Worm (Caenorhabditis elegans) whole organism, midembryonic: Measurements from ENCODE around the gene Y59E1A.4.

Source experiments
- T22C8.4 ChIP-seq: fragments of 200-800 bp; sonication (Bioruptor generic); IDR thresholded peaks from 2 replicates; pipeline ENCODE4 v1.3.6; 2022; ENCODE audit warnings: missing genetic modification characterization, missing compliant biosample characterization
- cog-1 ChIP-seq: sonication (generic microtip); optimal IDR thresholded peaks from 2 replicates; lab custom pipeline; 2016; ENCODE audit warnings: missing genetic modification characterization, missing compliant biosample characterization
- flt-1 ChIP-seq: fragments of 200-800 bp; sonication (Bioruptor generic); IDR thresholded peaks from 2 replicates; pipeline ENCODE4 v1.3.6; 2022; ENCODE audit warnings: missing genetic modification characterization, missing compliant biosample characterization
- klf-2 ChIP-seq: fragments of 200-800 bp; sonication (Bioruptor generic); conservative IDR thresholded peaks from 2 replicates; pipeline ENCODE4 v1.3.6; 2022; ENCODE audit warnings: missing genetic modification reagents, missing genetic modification characterization, missing compliant biosample characterization
- med-1 ChIP-seq: sonication (generic microtip); optimal IDR thresholded peaks from 2 replicates; lab custom pipeline; 2017; ENCODE audit warnings: missing genetic modification characterization, mild to moderate bottlenecking, missing compliant biosample characterization, antibody characterized with exemption, missing genetic modification reagents; ENCODE audit not compliant: insufficient read depth
- ref-1 ChIP-seq: fragments of 200-800 bp; sonication (Bioruptor generic); conservative IDR thresholded peaks from 2 replicates; pipeline ENCODE4 v1.3.6; 2022; ENCODE audit warnings: missing genetic modification reagents, missing genetic modification characterization, missing compliant biosample characterization
- tab-1 ChIP-seq: fragments of 200-800 bp; sonication (Bioruptor generic); IDR thresholded peaks from 2 replicates; pipeline ENCODE4 v1.3.6; 2022; ENCODE audit warnings: missing genetic modification characterization, missing compliant biosample characterization
- ztf-23 ChIP-seq: fragments of 200-800 bp; sonication (Bioruptor generic); IDR thresholded peaks from 2 replicates; pipeline ENCODE4 v1.3.6; 2022; ENCODE audit warnings: missing genetic modification reagents, missing genetic modification characterization, missing compliant biosample characterization
- ztf-29 ChIP-seq: fragments of 200-800 bp; sonication (Bioruptor generic); IDR thresholded peaks from 2 replicates; pipeline ENCODE4 v1.3.6; 2022; ENCODE audit warnings: missing genetic modification reagents, missing genetic modification characterization, missing compliant biosample characterization

Y59E1A.4 gene

ce11 chrX:1922294-1922693 is 17.5 kb downstream of the Y59E1A.4 start, which contains the start of gene ZC53.22:
Gene ZC53.22 (minus strand): TSS chrX:1922394.
- TF ChIP-seq ref-1 (GFP tag; lab: Robert Waterston, UW) (no peak), ztf-29 (GFP tag; lab: Robert Waterston, UW) (no peak), T22C8.4 (GFP tag; lab: Robert Waterston, UW) (no peak), klf-2 (no peak), ztf-23 (GFP tag; lab: Robert Waterston, UW) (no peak), med-1 (GFP tag; lab: Kevin White, UChicago) (no peak)

DNA sequence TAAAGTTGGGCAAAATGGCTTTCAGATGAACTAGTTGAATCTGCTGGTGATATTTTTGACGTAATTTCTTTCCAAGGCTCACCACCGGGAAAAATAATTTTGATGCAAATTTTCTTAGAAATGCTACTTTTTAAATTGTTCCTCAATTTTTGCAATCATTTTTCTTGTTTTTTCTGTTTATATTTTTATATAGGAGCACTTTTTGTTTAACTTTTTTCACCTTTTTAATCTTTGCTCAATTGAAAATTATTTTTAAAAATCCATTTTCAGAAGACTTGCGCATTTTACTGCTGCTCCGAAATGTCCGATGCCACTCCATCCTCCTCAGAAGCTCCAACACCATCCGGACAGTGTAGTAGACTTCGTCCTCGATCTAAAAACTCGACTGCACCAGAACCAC is 22.6 kb downstream of the Y59E1A.4 start, which contains the start of gene dot-1.5:
TSS of gene dot-1.5 (plus strand) at position 301 of the 400 bp plus-strand sequence.
- TF ChIP-seq flt-1 (GFP tag; lab: Robert Waterston, UW) (no peak), med-1 (GFP tag; lab: Kevin White, UChicago) (no peak), ztf-29 (GFP tag; lab: Robert Waterston, UW) (no peak), cog-1 (tag; lab: Kevin White, UChicago) (no peak), klf-2 (no peak), ztf-23 (GFP tag; lab: Robert Waterston, UW) (no peak), ref-1 (GFP tag; lab: Robert Waterston, UW) (no peak), T22C8.4 (GFP tag; lab: Robert Waterston, UW) (no peak), tab-1 (GFP tag; lab: Robert Waterston, UW) (no peak)

DNA sequence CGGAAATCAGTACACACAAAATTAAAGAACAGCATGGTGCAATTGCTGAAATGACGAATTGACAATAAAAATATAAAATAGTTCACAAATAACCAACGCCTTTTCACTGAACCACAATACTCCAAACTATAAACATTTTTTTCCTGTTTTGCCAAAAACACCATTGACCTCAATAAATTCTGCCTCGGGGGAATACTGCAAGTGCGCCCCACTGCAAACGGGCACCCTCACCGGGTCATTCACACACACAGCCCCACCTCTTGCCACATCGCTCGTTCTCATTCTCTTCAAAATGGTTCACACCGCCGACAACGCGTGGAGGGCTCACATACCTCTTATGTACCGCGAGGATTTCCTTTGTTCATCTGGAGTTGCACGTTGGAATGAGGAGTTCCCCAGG is 24.8 kb downstream of the Y59E1A.4 start, which contains the start of gene rgs-9:
TSS of gene rgs-9 (plus strand) at position 237 of the 400 bp plus-strand sequence.
- TF ChIP-seq tab-1 (GFP tag; lab: Robert Waterston, UW): no peak
- TF ChIP-seq cog-1 (tag; lab: Kevin White, UChicago): no peak
- TF ChIP-seq ztf-23 (GFP tag; lab: Robert Waterston, UW): no peak
- TF ChIP-seq med-1 (GFP tag; lab: Kevin White, UChicago): no peak
- no peak for TF ChIP-seq flt-1 (GFP tag; lab: Robert Waterston, UW)
- no peak for TF ChIP-seq ref-1 (GFP tag; lab: Robert Waterston, UW)
- TF ChIP-seq ztf-29 (GFP tag; lab: Robert Waterston, UW): no peak
- TF ChIP-seq T22C8.4 (GFP tag; lab: Robert Waterston, UW): no peak
- no peak for TF ChIP-seq klf-2

DNA sequence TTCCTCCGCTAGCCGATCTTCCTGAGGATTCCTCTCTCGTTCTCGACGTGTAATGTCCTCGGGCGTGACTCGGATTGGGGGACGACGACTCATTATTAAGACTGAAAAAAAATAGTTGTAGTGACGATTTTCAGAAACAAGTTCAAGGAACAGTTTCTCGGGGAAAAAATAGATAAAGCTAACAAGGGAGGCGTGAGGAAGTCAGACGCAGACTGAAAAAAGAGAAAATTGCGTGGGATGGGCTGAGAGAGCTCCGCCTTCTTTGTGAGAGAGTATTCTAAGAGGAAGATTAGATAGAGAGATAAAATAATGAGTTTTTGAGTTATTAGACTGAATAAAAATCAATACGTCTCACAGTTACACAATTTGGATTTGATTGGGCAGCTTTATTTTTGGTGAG is 26.5 kb downstream of the Y59E1A.4 start, which contains the start of gene ZC53.1:
TSS of gene ZC53.1 (minus strand) at position 101 of the 400 bp plus-strand sequence.
- TF ChIP-seq tab-1 (GFP tag; lab: Robert Waterston, UW): no peak
- TF ChIP-seq klf-2: no peak
- no peak for TF ChIP-seq med-1 (GFP tag; lab: Kevin White, UChicago)
- no peak for TF ChIP-seq ztf-23 (GFP tag; lab: Robert Waterston, UW)

DNA sequence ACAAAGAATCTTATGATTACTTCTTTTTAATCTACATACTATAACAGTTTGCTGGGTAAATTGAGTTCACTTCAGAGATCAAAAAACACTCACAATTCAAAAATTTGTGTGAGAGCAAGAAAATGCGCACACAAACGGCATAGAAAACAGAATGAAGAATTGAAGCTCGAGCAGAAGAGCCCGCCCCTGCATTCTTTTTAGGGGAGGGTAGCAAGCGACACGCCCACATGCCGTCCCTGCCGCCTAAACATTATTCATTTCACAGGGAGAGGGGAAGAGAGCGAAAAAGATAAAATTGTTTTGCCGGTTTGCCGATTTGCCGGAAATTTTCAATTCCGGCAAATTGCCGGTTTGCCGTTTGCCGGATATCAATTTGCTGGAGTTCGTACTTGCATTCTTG is 30.4 kb downstream of the Y59E1A.4 start:
- TF ChIP-seq med-1 (GFP tag; lab: Kevin White, UChicago) (no peak), ztf-23 (GFP tag; lab: Robert Waterston, UW) (peak; percentile 71), tab-1 (GFP tag; lab: Robert Waterston, UW) (0 out of 2 replicates have a peak, but pooled peaks have one; percentile 48), ztf-29 (GFP tag; lab: Robert Waterston, UW) (no peak; the same call in 1 of the 2 replicates), T22C8.4 (GFP tag; lab: Robert Waterston, UW) (peak; percentile 39; the same call in 1 of the 2 replicates), flt-1 (GFP tag; lab: Robert Waterston, UW) (peak; percentile 8; the same call in 1 of the 2 replicates), klf-2 (no peak)

DNA sequence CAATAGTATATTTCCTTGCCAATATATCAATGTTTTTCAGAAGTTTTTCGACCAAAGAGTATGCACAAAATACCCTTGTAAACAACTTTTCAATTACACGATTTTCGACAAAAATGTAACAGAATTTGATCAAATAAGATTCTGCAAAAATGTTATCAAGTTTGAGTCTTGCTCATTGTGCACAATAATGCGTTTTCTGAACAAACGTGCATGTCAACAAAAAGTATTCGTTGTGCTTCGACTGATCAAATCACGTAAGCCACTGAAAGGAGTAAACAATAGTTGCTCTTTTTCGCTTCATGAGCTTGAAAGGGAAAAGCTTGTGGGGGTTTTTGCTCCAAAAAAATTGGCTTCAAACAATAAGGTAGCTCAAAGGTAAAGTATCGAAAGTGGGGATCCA is 32.8 kb downstream of the Y59E1A.4 start:
- TF ChIP-seq cog-1 (tag; lab: Kevin White, UChicago) (no peak), klf-2 (no peak), flt-1 (GFP tag; lab: Robert Waterston, UW) (no peak), T22C8.4 (GFP tag; lab: Robert Waterston, UW) (no peak), med-1 (GFP tag; lab: Kevin White, UChicago) (no peak)

ce11 chrX:1901480-1901879 is 38.3 kb downstream of the Y59E1A.4 start:
- TF ChIP-seq ztf-23 (GFP tag; lab: Robert Waterston, UW) (no peak), tab-1 (GFP tag; lab: Robert Waterston, UW) (no peak), T22C8.4 (GFP tag; lab: Robert Waterston, UW) (no peak), med-1 (GFP tag; lab: Kevin White, UChicago) (no peak), ref-1 (GFP tag; lab: Robert Waterston, UW) (no peak), ztf-29 (GFP tag; lab: Robert Waterston, UW) (no peak), klf-2 (no peak), flt-1 (GFP tag; lab: Robert Waterston, UW) (no peak), cog-1 (tag; lab: Kevin White, UChicago) (no peak)

- TF ChIP-seq med-1 (GFP tag; lab: Kevin White, UChicago): no peak
- no peak for TF ChIP-seq flt-1 (GFP tag; lab: Robert Waterston, UW)
- no peak for TF ChIP-seq ztf-23 (GFP tag; lab: Robert Waterston, UW)
- no peak for TF ChIP-seq T22C8.4 (GFP tag; lab: Robert Waterston, UW)
- TF ChIP-seq ztf-29 (GFP tag; lab: Robert Waterston, UW): no peak
- TF ChIP-seq cog-1 (tag; lab: Kevin White, UChicago): no peak
- TF ChIP-seq tab-1 (GFP tag; lab: Robert Waterston, UW): no peak
- no peak for TF ChIP-seq ref-1 (GFP tag; lab: Robert Waterston, UW)
- no peak for TF ChIP-seq klf-2
These were observed 42.5 kb downstream of the Y59E1A.4 start, which contains the start of gene B0294.1 for ce11 chrX:1897243-1897642. Gene B0294.1 (minus strand): TSS chrX:1897343.

DNA sequence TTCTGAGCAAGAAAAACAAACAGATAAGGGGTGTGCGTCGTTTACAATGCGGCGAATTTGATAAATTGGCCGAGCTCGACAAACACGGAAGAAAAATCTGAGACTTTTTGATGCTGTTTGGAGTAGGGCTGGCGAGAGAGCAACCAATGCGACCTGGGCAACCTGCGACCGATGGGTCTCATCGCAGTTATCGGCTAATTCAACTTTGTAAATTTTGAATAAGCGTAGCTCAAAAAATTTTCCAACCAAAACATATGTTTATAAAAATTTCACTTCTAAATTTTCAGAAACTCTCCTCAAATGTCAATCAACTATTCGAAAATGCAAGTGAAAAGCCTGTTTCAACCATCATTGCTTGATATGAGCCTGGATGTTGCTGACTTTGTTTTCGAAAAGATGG is 47.9 kb downstream of the Y59E1A.4 start, which contains the start of gene B0294.3:
TSS of gene B0294.3 (plus strand) at position 301 of the 400 bp plus-strand sequence.
- no peak for TF ChIP-seq klf-2
- no peak for TF ChIP-seq cog-1 (tag; lab: Kevin White, UChicago)
- TF ChIP-seq T22C8.4 (GFP tag; lab: Robert Waterston, UW): no peak
- TF ChIP-seq flt-1 (GFP tag; lab: Robert Waterston, UW): no peak
- no peak for TF ChIP-seq med-1 (GFP tag; lab: Kevin White, UChicago)
- no peak for TF ChIP-seq tab-1 (GFP tag; lab: Robert Waterston, UW)
- no peak for TF ChIP-seq ref-1 (GFP tag; lab: Robert Waterston, UW)
- no peak for TF ChIP-seq ztf-23 (GFP tag; lab: Robert Waterston, UW)
